Worm (Caenorhabditis elegans): ENCODE results near the gene F15D4.6.

The F15D4.6 gene

ce11 chrII:13293502-13293901 lies 44.5 kb downstream of the F15D4.6 start:
- TF ChIP-seq zip-2 (tag; optimal IDR thresholded peaks at IDR 0.05), result no peak
- no peak for TF ChIP-seq fkh-10 (GFP tag; optimal IDR thresholded peaks at IDR 0.05)
- no peak for TF ChIP-seq pqm-1 (tag; optimal IDR thresholded peaks at IDR 0.05)

ce11 chrII:13297283-13297682 lies 48.3 kb downstream of the F15D4.6 start:
- TF ChIP-seq nhr-111 (GFP tag; optimal IDR thresholded peaks at IDR 0.05) (no peak), set-16 (GFP tag; IDR thresholded peaks at IDR 0.05) (no peak), nhr-28 (tag; optimal IDR thresholded peaks at IDR 0.05) (peak; percentile 65), zfp-2 (tag; optimal IDR thresholded peaks at IDR 0.05) (no peak), unc-62 (GFP tag; optimal IDR thresholded peaks at IDR 0.05 in 1 of 2) (peak in 1 of 2 experiments; percentile 65), unc-62 (tag; optimal IDR thresholded peaks at IDR 0.05) (no peak), Y105C5A.15 (GFP tag; IDR thresholded peaks at IDR 0.05) (no peak), daf-8 (GFP tag; IDR thresholded peaks at IDR 0.05) (no peak), nhr-10 (tag; optimal IDR thresholded peaks at IDR 0.05) (no peak), unc-39 (tag; optimal IDR thresholded peaks at IDR 0.05) (no peak), nhr-77 (tag; optimal IDR thresholded peaks at IDR 0.05) (no peak), mdl-1 (tag; optimal IDR thresholded peaks at IDR 0.05) (peak in 1 of 2 experiments; percentile 7), mep-1 (tag; optimal IDR thresholded peaks at IDR 0.05) (no peak), ceh-32 (tag; optimal IDR thresholded peaks at IDR 0.05; ENCODE audit: poor library complexity) (no peak), aha-1 (tag) (peak; percentile 0), egl-27 (tag; optimal IDR thresholded peaks at IDR 0.05) (no peak), php-3 (GFP tag; IDR thresholded peaks at IDR 0.05) (no peak), sdz-12 (GFP tag; optimal IDR thresholded peaks at IDR 0.05) (no peak), pha-4 (GFP tag; IDR thresholded peaks at IDR 0.05) (no peak), pha-4 (tag; optimal IDR thresholded peaks at IDR 0.05) (no peak), lsy-2 (tag; optimal IDR thresholded peaks at IDR 0.05) (no peak), madf-5 (GFP tag; IDR thresholded peaks at IDR 0.05) (no peak), duxl-1 (tag; optimal IDR thresholded peaks at IDR 0.05; ENCODE audit: poor library complexity) (no peak), tag-97 (GFP tag; IDR thresholded peaks at IDR 0.05) (no peak), daf-12 (tag; optimal IDR thresholded peaks at IDR 0.05) (no peak), pqm-1 (tag; optimal IDR thresholded peaks at IDR 0.05) (no peak), D1046.2 (GFP tag; IDR thresholded peaks at IDR 0.05) (no peak), nhr-25 (tag; optimal IDR thresholded peaks at IDR 0.05; ENCODE audit: borderline replicate concordance, insufficient read depth) (no peak), zip-2 (tag; optimal IDR thresholded peaks at IDR 0.05) (no peak), zip-11 (GFP tag; IDR thresholded peaks at IDR 0.05) (no peak), vab-7 (GFP tag; IDR thresholded peaks at IDR 0.05) (no peak), ceh-28 (tag; optimal IDR thresholded peaks at IDR 0.05) (no peak)

- TF ChIP-seq set-16 (GFP tag; IDR thresholded peaks at IDR 0.05) (peak; percentile 37; the same call in 1 of the 2 replicates), F49E8.2 (tag; optimal IDR thresholded peaks at IDR 0.05; ENCODE audit: borderline replicate concordance) (no peak), spr-1 (tag; optimal IDR thresholded peaks at IDR 0.05) (no peak), mep-1 (tag; optimal IDR thresholded peaks at IDR 0.05) (no peak), mxl-3 (GFP tag; optimal IDR thresholded peaks at IDR 0.05) (no peak), lin-13 (GFP tag; optimal IDR thresholded peaks at IDR 0.05) (peak; percentile 52), zfp-3 (GFP tag; conservative IDR thresholded peaks at IDR 0.05) (no peak), php-3 (GFP tag; IDR thresholded peaks at IDR 0.05) (no peak), saeg-2 (GFP tag; IDR thresholded peaks at IDR 0.05) (0 out of 2 replicates have a peak, but pooled peaks have one; percentile 13), pha-4 (GFP tag; IDR thresholded peaks at IDR 0.05) (0 out of 2 replicates have a peak, but pooled peaks have one; percentile 1), pha-4 (tag; optimal IDR thresholded peaks at IDR 0.05) (no peak), ama-1 (optimal IDR thresholded peaks at IDR 0.05) (no peak)
Observed at ce11 chrII:13297935-13298334, 48.9 kb downstream of the F15D4.6 start.

Data from whole organism, L4 larva.